Fruit fly (Drosophila melanogaster): Measurements from ENCODE around the gene emc.

emc gene

DNA sequence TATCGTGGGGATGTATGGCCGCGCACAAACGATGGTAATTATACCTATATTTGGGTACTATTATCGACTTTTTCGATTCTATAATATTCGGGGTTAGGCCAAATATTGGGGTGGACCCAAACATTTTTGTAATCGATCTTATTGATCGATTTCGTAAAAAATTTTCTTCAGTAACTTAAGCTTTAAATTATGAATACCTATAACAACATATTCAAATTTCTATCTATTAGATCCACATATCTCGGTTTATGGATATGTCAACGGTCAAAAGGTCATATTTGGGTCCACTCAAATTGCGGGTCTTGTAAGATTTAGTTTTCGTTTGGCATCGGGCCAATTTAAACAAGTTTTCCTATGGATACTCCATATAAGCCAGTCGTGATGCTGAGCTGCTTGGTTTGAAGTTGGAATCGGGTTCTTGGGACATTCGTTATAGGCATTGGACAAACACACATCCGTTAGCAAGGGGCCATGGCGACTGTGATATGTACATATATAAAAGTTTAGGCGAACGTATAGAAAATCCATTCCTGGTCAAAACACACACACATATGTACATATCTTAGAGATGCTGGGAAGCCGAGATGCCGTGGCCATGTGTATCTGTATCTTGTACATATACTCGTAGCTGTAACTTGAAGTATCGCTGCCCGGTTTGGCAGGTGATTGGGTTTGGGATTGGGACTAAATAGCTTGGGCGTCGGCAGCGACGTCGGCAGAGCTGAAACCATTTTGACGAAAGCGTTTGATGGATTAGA, 48.9 kb upstream of the emc start (continued):
- no peak for TF ChIP-seq cg (GFP tag; optimal IDR thresholded peaks at IDR 0.05)
- TF ChIP-seq H2.0 (GFP tag; IDR thresholded peaks at IDR 0.05) = peak; percentile 14; the same call in 1 of the 2 replicates
- TF ChIP-seq Optix (GFP tag; IDR thresholded peaks at IDR 0.05) = no peak; the same call in 2 of the 3 replicates
- 0 out of 3 replicates have a peak, but pooled peaks have one; percentile 32 for TF ChIP-seq gce (GFP tag; IDR thresholded peaks at IDR 0.05)
- no peak for TF ChIP-seq D (optimal IDR thresholded peaks at IDR 0.05)
- peak; percentile 28 for TF ChIP-seq D (GFP tag; optimal IDR thresholded peaks at IDR 0.05)
- no peak for TF ChIP-seq twi (tag; optimal IDR thresholded peaks at IDR 0.05)
- no peak for TF ChIP-seq GATAe (GFP tag; conservative IDR thresholded peaks at IDR 0.05)
- no peak for TF ChIP-seq zf30C (GFP tag; optimal IDR thresholded peaks at IDR 0.05)
- TF ChIP-seq gcm (GFP tag; optimal IDR thresholded peaks at IDR 0.05) = peak; percentile 63
- TF ChIP-seq CG7786 (GFP tag; optimal IDR thresholded peaks at IDR 0.05) = no peak
- peak; percentile 59 for TF ChIP-seq Asciz (GFP tag; optimal IDR thresholded peaks at IDR 0.05)
- TF ChIP-seq sug (tag; optimal IDR thresholded peaks at IDR 0.05) = peak; percentile 27
- TF ChIP-seq CG14965 (GFP tag; optimal IDR thresholded peaks at IDR 0.05; ENCODE audit: borderline replicate concordance) = no peak
- no peak for TF ChIP-seq pb (GFP tag; optimal IDR thresholded peaks at IDR 0.05)
- no peak for TF ChIP-seq CG10959 (GFP tag; IDR thresholded peaks at IDR 0.05)
- no peak for TF ChIP-seq HLHmδ (GFP tag; optimal IDR thresholded peaks at IDR 0.05)
- no peak for TF ChIP-seq Side (GFP tag; optimal IDR thresholded peaks at IDR 0.05)
- TF ChIP-seq dimm (GFP tag; IDR thresholded peaks at IDR 0.05) = no peak
- no peak for TF ChIP-seq pnt (GFP tag; optimal IDR thresholded peaks at IDR 0.05)
- TF ChIP-seq cas (GFP tag; IDR thresholded peaks at IDR 0.05) = no peak
- no peak for TF ChIP-seq ftz-f1 (GFP tag; optimal IDR thresholded peaks at IDR 0.05)
- peak; percentile 69 for TF ChIP-seq Xrp1 (GFP tag; IDR thresholded peaks at IDR 0.05)
- peak; percentile 28 for TF ChIP-seq CG4424 (GFP tag; optimal IDR thresholded peaks at IDR 0.05)
- TF ChIP-seq ssp (GFP tag; IDR thresholded peaks at IDR 0.05) = no peak
- TF ChIP-seq CG5953 (GFP tag; IDR thresholded peaks at IDR 0.05) = no peak
- peak; percentile 65 for TF ChIP-seq CG7839 (tag; optimal IDR thresholded peaks at IDR 0.05)
- TF ChIP-seq CG12071 (GFP tag; optimal IDR thresholded peaks at IDR 0.05) = peak; percentile 61
- TF ChIP-seq CG10267 (tag; optimal IDR thresholded peaks at IDR 0.05) = peak; percentile 44
- no peak for TF ChIP-seq CG11560 (tag; IDR thresholded peaks at IDR 0.05)
- TF ChIP-seq cwo (GFP tag; optimal IDR thresholded peaks at IDR 0.05) = peak; percentile 46
- peak; percentile 41 for TF ChIP-seq CG15601 (tag; optimal IDR thresholded peaks at IDR 0.05)
- no peak for TF ChIP-seq luna (GFP tag; optimal IDR thresholded peaks at IDR 0.05)
- peak in 1 of 3 experiments; percentile 44 for TF ChIP-seq lola (GFP tag; optimal IDR thresholded peaks at IDR 0.05)
- no peak for TF ChIP-seq HLH4C (GFP tag; IDR thresholded peaks at IDR 0.05; ENCODE audit: partially characterized antibody)
- TF ChIP-seq maf-S (GFP tag; optimal IDR thresholded peaks at IDR 0.05) = peak; percentile 14
- TF ChIP-seq HmgZ (tag; optimal IDR thresholded peaks at IDR 0.05) = peak; percentile 71
- TF ChIP-seq CG4707 (GFP tag; optimal IDR thresholded peaks at IDR 0.05) = peak; percentile 37
- peak; percentile 50; the same call in 1 of the 2 replicates for TF ChIP-seq ara (GFP tag; IDR thresholded peaks at IDR 0.05)
- TF ChIP-seq nerfin-1 (tag; optimal IDR thresholded peaks at IDR 0.05) = peak; percentile 20
- no peak for TF ChIP-seq ash1 (GFP tag; optimal IDR thresholded peaks at IDR 0.05)
- TF ChIP-seq Bdp1 (GFP tag; optimal IDR thresholded peaks at IDR 0.05) = no peak
- peak; percentile 29 for TF ChIP-seq trem (tag; optimal IDR thresholded peaks at IDR 0.05)
- TF ChIP-seq CG34224 (GFP tag; IDR thresholded peaks at IDR 0.05; ENCODE audit: partially characterized antibody) = no peak
- TF ChIP-seq chn (GFP tag; optimal IDR thresholded peaks at IDR 0.05) = no peak
- TF ChIP-seq CG34376 (GFP tag; optimal IDR thresholded peaks at IDR 0.05) = no peak
- no peak for TF ChIP-seq CG5245 (GFP tag; optimal IDR thresholded peaks at IDR 0.05)
- TF ChIP-seq Atf-2 (GFP tag; optimal IDR thresholded peaks at IDR 0.05) = peak; percentile 8
- TF ChIP-seq CG33557 (GFP tag; optimal IDR thresholded peaks at IDR 0.05) = no peak
